Fruit fly (Drosophila melanogaster) whole organism, embryonic: Measurements from ENCODE around the gene AANATL7.

Source experiments
- Abd-B ChIP-seq: fragments of 200-800 bp; sonication (Bioruptor generic); optimal IDR thresholded peaks from 2 replicates; lab custom pipeline; 2018; ENCODE audit warnings: missing biosample characterization, mild to moderate bottlenecking, missing genetic modification characterization, moderate library complexity
- Adf1 ChIP-seq: fragments of 200-800 bp; sonication (Bioruptor generic); IDR thresholded peaks from 2 replicates; pipeline ENCODE4 v1.3.6; 2022; ENCODE audit warnings: missing biosample characterization, missing genetic modification characterization
- Bgb ChIP-seq: fragments of 200-800 bp; sonication (Bioruptor generic); IDR thresholded peaks from 2 replicates; pipeline ENCODE4 v1.3.6; 2022; ENCODE audit warnings: missing biosample characterization, missing genetic modification characterization; ENCODE audit not compliant: partially characterized antibody
- CG10565 ChIP-seq: fragments of 200-800 bp; sonication (Bioruptor generic); optimal IDR thresholded peaks from 3 replicates; lab custom pipeline; 2016; ENCODE audit warnings: missing biosample characterization, mild to moderate bottlenecking, missing genetic modification characterization
- CG10979 ChIP-seq: fragments of 200-800 bp; sonication (Bioruptor generic); optimal IDR thresholded peaks from 2 replicates; lab custom pipeline; 2018; ENCODE audit warnings: missing biosample characterization, mild to moderate bottlenecking, missing genetic modification characterization, moderate library complexity
- CG12769 ChIP-seq: fragments of 200-800 bp; sonication (Bioruptor generic); optimal IDR thresholded peaks from 2 replicates; lab custom pipeline; 2019; ENCODE audit warnings: missing biosample characterization, mild to moderate bottlenecking, missing genetic modification characterization, moderate library complexity
- CG13424 ChIP-seq: fragments of 200-800 bp; sonication (Bioruptor generic); optimal IDR thresholded peaks from 2 replicates; lab custom pipeline; 2019; ENCODE audit warnings: missing biosample characterization, mild to moderate bottlenecking, missing genetic modification characterization, moderate library complexity
- CG16863 ChIP-seq: fragments of 200-800 bp; sonication (Bioruptor generic); optimal IDR thresholded peaks from 3 replicates; lab custom pipeline; 2016; ENCODE audit warnings: missing biosample characterization, missing genetic modification characterization
- CG18599 ChIP-seq: fragments of 200-800 bp; sonication (Bioruptor generic); optimal IDR thresholded peaks from 3 replicates; lab custom pipeline; 2017; ENCODE audit warnings: missing biosample characterization, missing genetic modification characterization, mild to moderate bottlenecking, moderate library complexity, missing genetic modification reagents
- CG2129 ChIP-seq: fragments of 200-800 bp; sonication (Bioruptor generic); IDR thresholded peaks from 2 replicates; pipeline ENCODE4 v1.3.6; 2022; ENCODE audit warnings: missing biosample characterization, missing genetic modification characterization; ENCODE audit not compliant: partially characterized antibody
- CG31365 ChIP-seq: fragments of 200-800 bp; sonication (Bioruptor generic); optimal IDR thresholded peaks from 2 replicates; lab custom pipeline; 2018; ENCODE audit warnings: missing biosample characterization, mild to moderate bottlenecking, missing genetic modification characterization
- CG3163 ChIP-seq: fragments of 200-800 bp; sonication (Bioruptor generic); optimal IDR thresholded peaks from 3 replicates; lab custom pipeline; 2016; ENCODE audit warnings: missing biosample characterization, missing genetic modification characterization
- CG3995 ChIP-seq: fragments of 200-800 bp; sonication (Bioruptor generic); optimal IDR thresholded peaks from 3 replicates; lab custom pipeline; 2016; ENCODE audit warnings: missing biosample characterization, missing genetic modification characterization
- CG5180 ChIP-seq: fragments of 200-800 bp; sonication (Bioruptor generic); optimal IDR thresholded peaks from 3 replicates; lab custom pipeline; 2017; ENCODE audit warnings: missing biosample characterization, missing genetic modification characterization, mild to moderate bottlenecking, moderate library complexity, missing genetic modification reagents
- CG6765 ChIP-seq: fragments of 200-800 bp; sonication (Bioruptor generic); optimal IDR thresholded peaks from 3 replicates; lab custom pipeline; 2017; ENCODE audit warnings: missing biosample characterization, mild to moderate bottlenecking, missing genetic modification characterization
- CG7928 ChIP-seq: fragments of 200-800 bp; sonication (Bioruptor generic); optimal IDR thresholded peaks from 2 replicates; lab custom pipeline; 2017; ENCODE audit warnings: missing biosample characterization, mild to moderate bottlenecking, missing genetic modification characterization
- CG9932 ChIP-seq: fragments of 200-800 bp; sonication (Bioruptor generic); IDR thresholded peaks from 2 replicates; pipeline ENCODE4 v1.3.6; 2022; ENCODE audit warnings: missing biosample characterization, missing genetic modification characterization
- CrebB ChIP-seq: fragments of 200-800 bp; sonication (Bioruptor generic); optimal IDR thresholded peaks from 3 replicates; lab custom pipeline; 2018; ENCODE audit warnings: missing biosample characterization, mild to moderate bottlenecking, missing genetic modification characterization
- D19B ChIP-seq: fragments of 200-800 bp; sonication (Bioruptor generic); optimal IDR thresholded peaks from 2 replicates; lab custom pipeline; 2017; ENCODE audit warnings: missing biosample characterization, mild to moderate bottlenecking, missing genetic modification characterization
- Dfd ChIP-seq, 2 experiments: fragments of >200 bp; optimal IDR thresholded peaks; 2 replicates each; lab custom pipeline; 2017; ENCODE audit warnings: missing biosample characterization in 2 of 2, missing genetic modification characterization in 2 of 2
- Gug ChIP-seq: fragments of 200-800 bp; sonication (Bioruptor generic); IDR thresholded peaks from 4 replicates; pipeline ENCODE4 v1.3.6; 2022; ENCODE audit warnings: missing biosample characterization, missing genetic modification characterization
- Lim3 ChIP-seq: fragments of 200-800 bp; sonication (Bioruptor generic); IDR thresholded peaks from 2 replicates; pipeline ENCODE4 v1.3.6; 2022; ENCODE audit warnings: missing biosample characterization, missing genetic modification characterization
- Lpt ChIP-seq: fragments of >200 bp; optimal IDR thresholded peaks from 2 replicates; lab custom pipeline; 2018; ENCODE audit warnings: missing biosample characterization, missing genetic modification characterization
- Med ChIP-seq: fragments of 200-800 bp; sonication (Bioruptor generic); peaks from one replicate; lab custom pipeline; 2016; ENCODE audit warnings: missing biosample characterization, missing genetic modification characterization, mild to moderate bottlenecking, inconsistent platforms, moderate library complexity
- Mes4 ChIP-seq: fragments of 200-800 bp; sonication (Bioruptor generic); optimal IDR thresholded peaks from 2 replicates; lab custom pipeline; 2016; ENCODE audit warnings: missing biosample characterization, missing genetic modification characterization
- Mrtf ChIP-seq: fragments of 200-800 bp; sonication (Bioruptor generic); IDR thresholded peaks from 3 replicates; pipeline ENCODE4 v1.3.6; 2022; ENCODE audit warnings: missing biosample characterization, missing genetic modification characterization
- Oli ChIP-seq: fragments of 200-800 bp; sonication (Bioruptor generic); optimal IDR thresholded peaks from 2 replicates; lab custom pipeline; 2018; ENCODE audit warnings: missing biosample characterization, mild to moderate bottlenecking, missing genetic modification characterization, moderate library complexity
- Ptx1 ChIP-seq: fragments of 200-800 bp; sonication (Bioruptor generic); IDR thresholded peaks from 2 replicates; pipeline ENCODE4 v1.3.6; 2022; ENCODE audit warnings: missing biosample characterization, missing genetic modification characterization
- Ssrp ChIP-seq: fragments of 200-800 bp; sonication (Bioruptor generic); optimal IDR thresholded peaks from 2 replicates; lab custom pipeline; 2018; ENCODE audit warnings: missing biosample characterization, mild to moderate bottlenecking, missing genetic modification characterization, moderate library complexity
- Trl ChIP-seq, 3 experiments: fragments of >200 bp in 2 of 3; fragments of 200-800 bp in 1 of 3; sonication (Bioruptor generic) in 1 of 3; optimal IDR thresholded peaks; 2 replicates in 1 of 3; 3 replicates in 2 of 3; lab custom pipeline; 2016 to 2017; ENCODE audit warnings: missing biosample characterization in 1 of 3, missing genetic modification characterization in 1 of 3
- Usf ChIP-seq: fragments of 200-800 bp; sonication (Bioruptor generic); optimal IDR thresholded peaks from 2 replicates; lab custom pipeline; 2017; ENCODE audit warnings: missing genotype, missing biosample characterization, missing genetic modification characterization
- abd-A ChIP-seq: fragments of 200-800 bp; sonication (Bioruptor generic); optimal IDR thresholded peaks from 3 replicates; lab custom pipeline; 2019; ENCODE audit warnings: missing biosample characterization, mild to moderate bottlenecking, missing genetic modification characterization, moderate library complexity
- ato ChIP-seq: fragments of 200-800 bp; sonication (Bioruptor generic); IDR thresholded peaks from 2 replicates; pipeline ENCODE4 v1.3.6; 2022; ENCODE audit warnings: missing biosample characterization, missing genetic modification characterization; ENCODE audit not compliant: partially characterized antibody
- da ChIP-seq: fragments of 200-800 bp; sonication (Bioruptor generic); optimal IDR thresholded peaks from 2 replicates; lab custom pipeline; 2016; ENCODE audit warnings: missing biosample characterization, missing genetic modification characterization
- dimm ChIP-seq: fragments of 200-800 bp; sonication (Bioruptor generic); IDR thresholded peaks from 2 replicates; pipeline ENCODE4 v1.3.6; 2022; ENCODE audit warnings: missing biosample characterization, missing genetic modification characterization
- fd64A ChIP-seq: fragments of 200-800 bp; sonication (Bioruptor generic); optimal IDR thresholded peaks from 3 replicates; lab custom pipeline; 2018; ENCODE audit warnings: missing biosample characterization, mild to moderate bottlenecking, missing genetic modification characterization
- gce ChIP-seq: fragments of 200-800 bp; sonication (Bioruptor generic); IDR thresholded peaks from 3 replicates; pipeline ENCODE4 v1.3.6; 2022; ENCODE audit warnings: missing biosample characterization, missing genetic modification characterization
- mirr ChIP-seq: fragments of 200-800 bp; sonication (Bioruptor generic); optimal IDR thresholded peaks from 3 replicates; lab custom pipeline; 2018; ENCODE audit warnings: missing biosample characterization, mild to moderate bottlenecking, missing genetic modification characterization
- pan ChIP-seq, 4 experiments: fragments of >200 bp in 3 of 4; fragments of 200-800 bp in 1 of 4; sonication (Bioruptor generic) in 1 of 4; optimal IDR thresholded peaks in 3 of 4; IDR thresholded peaks in 1 of 4; 2 replicates each; pipeline versions ENCODE4 v1.3.6 to Lab custom; 2017 to 2022; ENCODE audit warnings: missing biosample characterization in 2 of 4, missing genetic modification characterization in 2 of 4, mixed read lengths in 1 of 4
- prd ChIP-seq, 3 experiments: fragments of >200 bp in 2 of 3; fragments of 200-800 bp in 1 of 3; sonication (Bioruptor generic) in 1 of 3; optimal IDR thresholded peaks in 2 of 3; IDR thresholded peaks in 1 of 3; 2 replicates in 2 of 3; 3 replicates in 1 of 3; pipeline versions ENCODE4 v1.3.6 to Lab custom; 2017 to 2022; ENCODE audit warnings: missing biosample characterization in 1 of 3, missing genetic modification characterization in 1 of 3
- repo ChIP-seq: fragments of 200-800 bp; sonication (Bioruptor generic); optimal IDR thresholded peaks from 2 replicates; lab custom pipeline; 2016; ENCODE audit warnings: missing biosample characterization, missing genetic modification characterization
- sc ChIP-seq, 3 experiments: fragments of >200 bp in 2 of 3; fragments of 200-800 bp in 1 of 3; sonication (Bioruptor generic) in 1 of 3; optimal IDR thresholded peaks; 2 replicates in 2 of 3; 3 replicates in 1 of 3; lab custom pipeline; 2017; ENCODE audit warnings: mild to moderate bottlenecking in 1 of 3, missing biosample characterization in 1 of 3, missing genetic modification characterization in 1 of 3, missing genetic modification reagents in 1 of 3
- sd ChIP-seq: fragments of 200-800 bp; sonication (Bioruptor generic); optimal IDR thresholded peaks from 3 replicates; lab custom pipeline; 2018; ENCODE audit warnings: missing biosample characterization, mild to moderate bottlenecking, missing genetic modification characterization, moderate library complexity
- sob ChIP-seq: fragments of 200-800 bp; sonication (Bioruptor generic); IDR thresholded peaks from 2 replicates; pipeline ENCODE4 v1.3.6; 2022; ENCODE audit warnings: missing biosample characterization, missing genetic modification characterization
- tup ChIP-seq: fragments of 200-800 bp; sonication (Bioruptor generic); optimal IDR thresholded peaks from 2 replicates; lab custom pipeline; 2016; ENCODE audit warnings: missing biosample characterization, mild to moderate bottlenecking, missing genetic modification characterization, moderate library complexity
- twi ChIP-seq: fragments of 200-800 bp; optimal IDR thresholded peaks from 2 replicates; lab custom pipeline; 2019; ENCODE audit warnings: missing biosample characterization, mild to moderate bottlenecking, missing genetic modification characterization, moderate library complexity
- vvl ChIP-seq: fragments of 200-800 bp; sonication (Bioruptor generic); IDR thresholded peaks from 2 replicates; pipeline ENCODE4 v1.3.6; 2022; ENCODE audit warnings: missing biosample characterization, missing genetic modification characterization
- yki ChIP-seq: fragments of >200 bp; optimal IDR thresholded peaks from 3 replicates; lab custom pipeline; 2018

The AANATL7 gene

dm6 chrX:2589446-2590038 lies 8.8 kb downstream of the AANATL7 start (continued):
- TF ChIP-seq Med (GFP tag; lab: Kevin White, UChicago) (peak; percentile 100), CG16863 (GFP tag; lab: Kevin White, UChicago) (peak; percentile 92), twi (tag; lab: Kevin White, UChicago) (peak; percentile 47), Lpt (GFP tag; lab: Kevin White, UChicago) (no peak), prd (optimal IDR thresholded peaks at IDR 0.05; lab: Kevin White, UChicago) (no peak), prd (GFP tag; IDR thresholded peaks at IDR 0.05; lab: Robert Waterston, UW) (peak; percentile 96), mirr (GFP tag; lab: Kevin White, UChicago) (peak; percentile 63), CG31365 (tag; lab: Kevin White, UChicago) (peak; percentile 68), Trl (optimal IDR thresholded peaks at IDR 0.05; lab: Kevin White, UChicago) (no peak), Trl (GFP tag; optimal IDR thresholded peaks at IDR 0.05; lab: Kevin White, UChicago) (peak; percentile 93), vvl (GFP tag; lab: Robert Waterston, UW) (peak; percentile 96), Abd-B (GFP tag; lab: Kevin White, UChicago) (peak; percentile 88), CG5180 (GFP tag; lab: Kevin White, UChicago) (peak; percentile 66), Gug (GFP tag; lab: Robert Waterston, UW) (peak; percentile 97), Lim3 (GFP tag; lab: Robert Waterston, UW) (peak; percentile 71), CG12769 (peak; percentile 99), D19B (peak; percentile 88), da (GFP tag; lab: Kevin White, UChicago) (peak; percentile 79), Mes4 (GFP tag; lab: Kevin White, UChicago) (peak; percentile 80), gce (GFP tag; lab: Robert Waterston, UW) (peak; percentile 83), sob (GFP tag; lab: Robert Waterston, UW) (peak; percentile 95), CG6765 (GFP tag; lab: Kevin White, UChicago) (peak; percentile 66), Ssrp (tag; lab: Kevin White, UChicago) (peak; percentile 84), yki (lab: Kevin White, UChicago) (no peak), Usf (GFP tag; lab: Kevin White, UChicago) (peak; percentile 91), CG18599 (peak; percentile 97), Oli (tag; lab: Kevin White, UChicago) (peak; percentile 86), Ptx1 (peak; percentile 95), repo (GFP tag; lab: Kevin White, UChicago) (peak; percentile 85), CG7928 (GFP tag; lab: Kevin White, UChicago) (peak; percentile 60), CG9932 (peak; percentile 96), pan (optimal IDR thresholded peaks at IDR 0.05; lab: Kevin White, UChicago) (no peak), pan (GFP tag; optimal IDR thresholded peaks at IDR 0.05 in 1 of 2, IDR thresholded peaks at IDR 0.05 in 1 of 2) (peak in 1 of 2 experiments; percentile 94), Mrtf (GFP tag; lab: Robert Waterston, UW) (peak; percentile 95), abd-A (tag; lab: Kevin White, UChicago) (peak; percentile 68), ato (no peak), Dfd (GFP tag; optimal IDR thresholded peaks at IDR 0.05; lab: Kevin White, UChicago) (no peak), sd (tag; lab: Kevin White, UChicago) (peak; percentile 77), CG10979 (tag; lab: Kevin White, UChicago) (peak; percentile 68), CG2129 (no peak), Adf1 (peak; percentile 80), CrebB (tag; lab: Kevin White, UChicago) (peak; percentile 86), fd64A (GFP tag; lab: Kevin White, UChicago) (peak; percentile 59), Bgb (GFP tag; lab: Robert Waterston, UW) (no peak), dimm (GFP tag; lab: Robert Waterston, UW) (peak; percentile 77), tup (GFP tag; lab: Kevin White, UChicago) (peak; percentile 89), CG10565 (peak; percentile 13), CG3163 (GFP tag; lab: Kevin White, UChicago) (peak; percentile 79), CG3995 (GFP tag; lab: Kevin White, UChicago) (peak; percentile 63), sc (optimal IDR thresholded peaks at IDR 0.05; lab: Kevin White, UChicago) (no peak), sc (GFP tag; optimal IDR thresholded peaks at IDR 0.05; lab: Kevin White, UChicago) (peak; percentile 59), CG13424 (tag; lab: Kevin White, UChicago) (peak; percentile 78)
